Fruit fly (Drosophila melanogaster): ENCODE data around the gene CG2278.
A peak's percentile ranks its signal among the peaks of the same experiment; 100 is the strongest.

CG2278 gene

DNA sequence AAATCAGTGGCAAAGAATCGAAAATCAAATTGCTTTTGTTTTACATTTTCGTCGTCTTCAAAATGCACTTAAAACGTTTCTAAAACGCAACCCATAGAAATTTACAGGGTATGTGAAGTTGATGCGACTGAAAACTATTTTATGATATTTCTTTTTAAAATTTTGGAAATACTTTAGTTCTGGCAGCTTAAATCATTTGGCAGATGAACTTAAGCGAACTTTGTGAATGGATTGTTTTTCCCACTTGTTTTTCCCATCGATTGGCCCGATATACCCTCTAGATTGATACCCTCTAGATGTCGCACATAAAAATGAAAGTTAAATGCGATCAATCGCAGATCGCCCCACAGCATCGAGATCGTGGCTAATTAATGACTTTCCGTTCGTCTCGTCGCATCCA lies 43.9 kb downstream of the CG2278 start (continued):
- TF ChIP-seq svp (GFP tag), result no peak
- no peak for TF ChIP-seq CG16779 (tag; optimal IDR thresholded peaks at IDR 0.05)
- no peak for TF ChIP-seq Eip75B (GFP tag; optimal IDR thresholded peaks at IDR 0.05)
- TF ChIP-seq CG9139 (GFP tag; optimal IDR thresholded peaks at IDR 0.05), result no peak
- TF ChIP-seq CG10669 (GFP tag; optimal IDR thresholded peaks at IDR 0.05), result no peak
- TF ChIP-seq Met (GFP tag; optimal IDR thresholded peaks at IDR 0.05), result no peak
- no peak for TF ChIP-seq acj6 (GFP tag; optimal IDR thresholded peaks at IDR 0.05)

DNA sequence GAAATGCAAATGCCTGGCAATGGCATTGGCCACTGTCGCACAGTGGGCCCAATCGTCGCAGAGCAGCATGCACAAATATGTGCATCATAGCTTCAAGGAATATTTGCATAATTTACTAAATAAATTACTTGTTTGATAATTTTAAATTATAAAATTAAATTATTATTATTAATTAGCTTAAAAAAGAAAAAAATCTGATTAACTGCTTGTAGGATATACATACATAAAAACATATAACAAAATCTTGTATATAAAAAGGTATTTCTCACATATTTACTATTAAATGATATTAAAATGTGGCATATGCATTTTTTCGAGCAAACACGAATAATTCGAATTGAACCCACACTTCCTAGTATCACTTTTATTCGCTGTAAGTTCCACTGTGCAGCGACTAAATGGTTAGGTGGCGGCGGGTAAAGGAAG lies 44.8 kb downstream of the CG2278 start:
- TF ChIP-seq OdsH (GFP tag; optimal IDR thresholded peaks at IDR 0.05) (peak; percentile 37), CG32006 (GFP tag; optimal IDR thresholded peaks at IDR 0.05) (peak; percentile 81), fd59A (GFP tag; optimal IDR thresholded peaks at IDR 0.05) (no peak), Hr4 (GFP tag; optimal IDR thresholded peaks at IDR 0.05) (peak; percentile 6), Eip78C (GFP tag) (peak; percentile 67), CG11294 (GFP tag; IDR thresholded peaks at IDR 0.05) (peak; percentile 39; the same call in 1 of the 2 replicates), topi (GFP tag; optimal IDR thresholded peaks at IDR 0.05) (no peak), CG10669 (GFP tag; optimal IDR thresholded peaks at IDR 0.05) (no peak), spab (GFP tag; optimal IDR thresholded peaks at IDR 0.05) (no peak), eg (GFP tag; IDR thresholded peaks at IDR 0.05) (0 out of 3 replicates have a peak, but pooled peaks have one; percentile 27), CG4318 (GFP tag; optimal IDR thresholded peaks at IDR 0.05) (peak; percentile 60), salr (GFP tag; optimal IDR thresholded peaks at IDR 0.05) (peak in 1 of 2 experiments; percentile 13), acj6 (GFP tag; optimal IDR thresholded peaks at IDR 0.05) (peak; percentile 12), Lpt (GFP tag; optimal IDR thresholded peaks at IDR 0.05) (peak; percentile 5), CG10631 (GFP tag; optimal IDR thresholded peaks at IDR 0.05) (peak; percentile 23), achi (GFP tag; optimal IDR thresholded peaks at IDR 0.05) (peak; percentile 23), CG3919 (GFP tag; optimal IDR thresholded peaks at IDR 0.05) (peak; percentile 3), CG6276 (GFP tag; optimal IDR thresholded peaks at IDR 0.05) (peak; percentile 47), CG8119 (GFP tag; IDR thresholded peaks at IDR 0.05) (peak; percentile 48; the same call in 2 of the 3 replicates), CG15336 (GFP tag; IDR thresholded peaks at IDR 0.05) (peak; percentile 54), CG6163 (GFP tag; IDR thresholded peaks at IDR 0.05) (0 out of 3 replicates have a peak, but pooled peaks have one; percentile 21), CG16779 (tag; optimal IDR thresholded peaks at IDR 0.05) (no peak)

DNA sequence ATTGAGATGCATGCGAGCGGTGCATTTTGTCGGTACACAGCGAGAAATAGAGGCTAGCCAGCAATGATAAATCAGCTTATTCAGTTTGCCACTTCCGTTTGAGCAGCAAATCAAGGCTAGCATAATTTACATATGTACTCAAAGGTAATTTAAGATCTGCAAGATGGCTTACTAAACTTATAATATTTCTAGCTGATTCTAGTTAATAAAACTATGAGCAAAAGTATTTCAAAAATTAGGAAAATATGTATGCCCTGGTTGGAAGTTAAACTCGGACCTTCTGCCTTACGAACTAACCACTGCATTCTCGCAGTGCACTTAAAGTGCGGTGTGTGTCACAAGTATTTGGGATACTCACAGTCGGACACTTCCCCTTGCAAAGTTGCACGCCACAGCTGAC lies 47.2 kb downstream of the CG2278 start:
- TF ChIP-seq Eip78C (GFP tag) (peak; percentile 92), CG11762 (GFP tag; optimal IDR thresholded peaks at IDR 0.05; ENCODE audit: insufficient read depth) (peak; percentile 20), CG8632 (GFP tag; optimal IDR thresholded peaks at IDR 0.05) (peak; percentile 4), salr (GFP tag; optimal IDR thresholded peaks at IDR 0.05) (peak in 1 of 2 experiments; percentile 38), lz (GFP tag; optimal IDR thresholded peaks at IDR 0.05) (no peak), CG6808 (GFP tag; optimal IDR thresholded peaks at IDR 0.05) (peak; percentile 48), CG6276 (GFP tag; optimal IDR thresholded peaks at IDR 0.05) (peak; percentile 66), svp (GFP tag) (no peak), CG11294 (GFP tag; IDR thresholded peaks at IDR 0.05) (no peak), CG6792 (GFP tag; optimal IDR thresholded peaks at IDR 0.05) (peak; percentile 25), Met (GFP tag; optimal IDR thresholded peaks at IDR 0.05) (no peak), CG15336 (GFP tag; IDR thresholded peaks at IDR 0.05) (peak; percentile 76), CG7368 (GFP tag; optimal IDR thresholded peaks at IDR 0.05) (peak; percentile 22), Sox14 (GFP tag; optimal IDR thresholded peaks at IDR 0.05) (peak; percentile 28), Ets96B (tag; optimal IDR thresholded peaks at IDR 0.05) (peak; percentile 17), Hr4 (GFP tag; optimal IDR thresholded peaks at IDR 0.05) (peak; percentile 76), pdm3 (GFP tag; optimal IDR thresholded peaks at IDR 0.05) (peak; percentile 56), CG32006 (GFP tag; optimal IDR thresholded peaks at IDR 0.05) (peak; percentile 85), CG8119 (GFP tag; IDR thresholded peaks at IDR 0.05) (peak; percentile 77), Sox102F (GFP tag; optimal IDR thresholded peaks at IDR 0.05) (no peak), eg (GFP tag; IDR thresholded peaks at IDR 0.05) (peak; percentile 62), net (GFP tag; optimal IDR thresholded peaks at IDR 0.05) (peak; percentile 63), CG10631 (GFP tag; optimal IDR thresholded peaks at IDR 0.05) (peak; percentile 30), topi (GFP tag; optimal IDR thresholded peaks at IDR 0.05) (peak; percentile 15), CG4318 (GFP tag; optimal IDR thresholded peaks at IDR 0.05) (peak; percentile 57), fd85E (GFP tag; optimal IDR thresholded peaks at IDR 0.05) (no peak), achi (GFP tag; optimal IDR thresholded peaks at IDR 0.05) (peak; percentile 34), CG31627 (GFP tag; optimal IDR thresholded peaks at IDR 0.05) (no peak), CG34406 (GFP tag; optimal IDR thresholded peaks at IDR 0.05) (no peak), Hr39 (GFP tag; optimal IDR thresholded peaks at IDR 0.05) (peak; percentile 6), CG11902 (GFP tag; optimal IDR thresholded peaks at IDR 0.05) (peak; percentile 5), Ets21C (GFP tag; optimal IDR thresholded peaks at IDR 0.05) (no peak), Eip75B (GFP tag; optimal IDR thresholded peaks at IDR 0.05) (peak; percentile 28), Lpt (GFP tag; optimal IDR thresholded peaks at IDR 0.05) (peak; percentile 54), OdsH (GFP tag; optimal IDR thresholded peaks at IDR 0.05) (peak; percentile 41), ss (GFP tag; optimal IDR thresholded peaks at IDR 0.05) (peak; percentile 67 to 78), esn (GFP tag; optimal IDR thresholded peaks at IDR 0.05) (peak; percentile 18), CG3919 (GFP tag; optimal IDR thresholded peaks at IDR 0.05) (peak; percentile 53)
